Worm (Caenorhabditis elegans): ENCODE measurements around the gene C06C6.7.

C06C6.7 gene

DNA sequence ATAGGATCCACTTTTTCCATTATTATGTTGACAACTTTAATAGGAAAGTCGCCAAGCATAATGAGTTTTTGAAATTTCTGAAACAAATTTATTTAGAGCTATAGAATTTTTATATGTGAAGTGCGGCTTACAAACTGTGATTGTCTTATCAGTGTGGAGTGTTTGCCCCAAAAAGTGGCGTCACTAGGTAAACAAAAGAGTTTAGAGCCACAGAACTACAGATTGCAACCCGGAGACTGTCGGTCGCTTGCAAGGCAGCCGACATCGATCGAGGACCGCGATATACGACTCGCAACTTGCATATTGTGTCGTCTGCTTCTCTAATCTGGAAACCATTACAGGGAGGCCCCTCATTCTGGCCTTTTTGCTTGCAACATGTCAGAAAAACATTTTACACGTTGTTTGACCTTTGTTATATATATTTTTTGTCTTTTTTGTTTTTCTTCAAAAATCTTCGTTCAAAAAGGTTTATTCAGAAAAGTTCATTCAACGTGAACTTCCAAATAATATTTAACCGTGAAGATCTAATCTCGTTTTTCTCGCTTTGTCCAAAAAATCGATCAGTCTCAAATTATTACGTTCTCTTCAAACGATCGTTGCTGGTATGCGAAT, 9.1 kb upstream of the C06C6.7 start, which contains the start of the genes fbxa-99 and F36G9.13:
fbxa-99 (minus strand) TSS at position 122 of the 612 bp plus-strand sequence.
F36G9.13 (plus strand) TSS at position 562 of the 612 bp plus-strand sequence.
- no peak for TF ChIP-seq nhr-28 (tag; optimal IDR thresholded peaks at IDR 0.05)
- TF ChIP-seq pha-4 (tag; optimal IDR thresholded peaks at IDR 0.05): no peak

- TF ChIP-seq nhr-2 (tag; optimal IDR thresholded peaks at IDR 0.05): no peak
- no peak for TF ChIP-seq ceh-43 (GFP tag; optimal IDR thresholded peaks at IDR 0.05)
- no peak for TF ChIP-seq sem-2 (GFP tag; optimal IDR thresholded peaks at IDR 0.05)
- TF ChIP-seq nhr-28 (tag; optimal IDR thresholded peaks at IDR 0.05): no peak
- TF ChIP-seq zip-8 (tag; optimal IDR thresholded peaks at IDR 0.05): no peak
- TF ChIP-seq mab-5 (tag; optimal IDR thresholded peaks at IDR 0.05): no peak
- TF ChIP-seq tbx-8 (GFP tag; optimal IDR thresholded peaks at IDR 0.05): no peak
- TF ChIP-seq nhr-237 (tag; optimal IDR thresholded peaks at IDR 0.05): no peak
- no peak for TF ChIP-seq nhr-12 (tag; optimal IDR thresholded peaks at IDR 0.05)
- TF ChIP-seq mep-1 (tag; optimal IDR thresholded peaks at IDR 0.05): no peak
- TF ChIP-seq hlh-1 (tag; optimal IDR thresholded peaks at IDR 0.05): no peak
- no peak for TF ChIP-seq lin-32 (GFP tag; optimal IDR thresholded peaks at IDR 0.05)
Measured at ce11 chrV:15988074-15988473, 3.9 kb upstream of the C06C6.7 start, which contains the start of gene F36G9.15. F36G9.15 (minus strand) TSS chrV:15988174.

DNA sequence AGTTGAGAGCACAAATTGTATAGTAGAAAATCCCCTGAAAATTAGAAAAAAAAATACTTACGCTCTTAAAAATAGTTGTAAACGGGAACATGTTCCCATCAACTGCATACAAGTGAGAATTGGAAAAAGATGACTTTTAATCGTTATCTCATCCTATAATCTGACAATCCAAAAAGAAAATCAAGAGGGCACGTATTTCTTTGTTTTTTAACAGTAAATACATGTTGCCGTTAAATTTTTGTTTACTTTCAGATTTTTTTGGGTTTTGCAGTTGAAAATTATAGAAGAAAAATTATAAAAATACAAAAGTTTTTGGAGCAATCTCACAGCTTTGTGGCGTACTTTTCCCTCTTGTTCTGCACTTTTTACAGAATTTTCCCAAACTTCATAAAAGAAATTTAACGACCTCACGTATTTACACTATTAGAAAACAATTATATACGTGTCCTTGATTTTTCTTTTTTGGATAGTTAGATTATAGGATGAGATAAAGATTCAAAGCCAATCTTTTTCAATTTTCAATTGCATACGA, 4.8 kb downstream of the C06C6.7 start, which contains the start of the genes C06C6.9 and C06C6.8:
C06C6.9 (minus strand) TSS at position 101 of the 532 bp plus-strand sequence.
C06C6.8 (plus strand) TSS at position 482 of the 532 bp plus-strand sequence.
- TF ChIP-seq pha-4 (tag; optimal IDR thresholded peaks at IDR 0.05): no peak
- TF ChIP-seq hlh-1 (tag; optimal IDR thresholded peaks at IDR 0.05): no peak
- TF ChIP-seq ceh-83 (GFP tag; optimal IDR thresholded peaks at IDR 0.05): no peak
- no peak for TF ChIP-seq sem-2 (GFP tag; optimal IDR thresholded peaks at IDR 0.05)
- TF ChIP-seq flh-1 (GFP tag; optimal IDR thresholded peaks at IDR 0.05): no peak
- TF ChIP-seq nhr-28 (tag; optimal IDR thresholded peaks at IDR 0.05): no peak
- TF ChIP-seq bed-3 (GFP tag; optimal IDR thresholded peaks at IDR 0.05): no peak
- no peak for TF ChIP-seq unc-39 (tag; optimal IDR thresholded peaks at IDR 0.05)

DNA sequence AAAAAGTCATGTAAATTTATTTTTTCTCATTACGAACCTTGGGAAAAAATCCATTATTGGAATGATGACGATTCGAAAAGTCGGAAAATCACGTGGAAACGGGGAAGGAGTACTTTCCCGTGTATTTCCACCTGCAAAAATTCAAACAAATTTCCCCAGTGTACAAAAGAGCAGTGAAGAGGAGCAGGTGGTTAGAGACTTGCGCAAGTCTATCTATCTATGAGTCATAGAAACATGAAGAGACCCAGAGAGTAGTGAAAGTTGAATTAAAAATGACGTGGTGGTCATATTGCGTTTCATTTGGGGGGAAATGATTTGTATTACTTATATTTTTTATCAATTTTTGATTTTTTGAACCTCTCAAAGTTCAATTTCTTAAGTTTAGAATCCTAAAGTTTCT, 8.5 kb downstream of the C06C6.7 start, which contains the start of gene nhr-50:
nhr-50 (minus strand) TSS at position 199 of the 400 bp plus-strand sequence.
- TF ChIP-seq ceh-83 (GFP tag; optimal IDR thresholded peaks at IDR 0.05) (no peak), ztf-11 (tag; optimal IDR thresholded peaks at IDR 0.05) (no peak), pha-4 (tag; optimal IDR thresholded peaks at IDR 0.05) (peak; percentile 36), unc-120 (tag; optimal IDR thresholded peaks at IDR 0.05; ENCODE audit: poor library complexity, severe bottlenecking) (no peak)

- TF ChIP-seq nhr-28 (tag; optimal IDR thresholded peaks at IDR 0.05) (no peak), drap-1 (GFP tag; optimal IDR thresholded peaks at IDR 0.05) (no peak), bed-3 (GFP tag; optimal IDR thresholded peaks at IDR 0.05) (no peak), sptf-1 (tag; optimal IDR thresholded peaks at IDR 0.05) (no peak), zip-8 (tag; optimal IDR thresholded peaks at IDR 0.05) (no peak), nhr-76 (tag; optimal IDR thresholded peaks at IDR 0.05) (no peak)
Measured at ce11 chrV:16002288-16002687, 10.3 kb downstream of the C06C6.7 start, which contains the start of gene nhr-63. nhr-63 (plus strand) TSS chrV:16002588.

DNA sequence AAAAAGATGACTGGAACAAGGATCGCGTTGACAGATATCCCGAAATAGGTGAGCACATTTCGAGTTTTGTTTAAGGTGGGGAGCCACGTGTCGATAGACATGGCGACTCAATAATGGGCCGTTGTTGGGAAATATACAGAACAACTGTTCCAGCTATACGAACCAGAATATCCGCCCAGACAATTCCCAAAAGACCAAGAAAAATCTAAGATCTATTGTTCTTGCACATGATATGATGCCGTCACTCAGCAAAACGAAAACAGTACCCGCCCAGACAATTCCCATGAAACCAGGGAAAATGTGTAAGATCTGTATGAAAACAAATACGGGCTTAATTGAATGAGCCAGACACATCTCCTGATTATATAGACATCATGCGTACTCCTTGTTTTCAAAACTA, 15.6 kb downstream of the C06C6.7 start, which contains the start of gene str-231:
str-231 (minus strand) TSS at position 101 of the 400 bp plus-strand sequence.
- TF ChIP-seq ceh-43 (GFP tag; optimal IDR thresholded peaks at IDR 0.05): no peak
- TF ChIP-seq sem-2 (GFP tag; optimal IDR thresholded peaks at IDR 0.05): no peak
- no peak for TF ChIP-seq flh-1 (GFP tag; optimal IDR thresholded peaks at IDR 0.05)
- no peak for TF ChIP-seq mls-2 (tag; optimal IDR thresholded peaks at IDR 0.05)
- TF ChIP-seq ceh-83 (GFP tag; optimal IDR thresholded peaks at IDR 0.05): no peak
- no peak for TF ChIP-seq elt-1 (tag; optimal IDR thresholded peaks at IDR 0.05; ENCODE audit: borderline replicate concordance, insufficient read depth)
- TF ChIP-seq unc-120 (tag; optimal IDR thresholded peaks at IDR 0.05; ENCODE audit: poor library complexity, severe bottlenecking): no peak
- no peak for TF ChIP-seq ham-2 (GFP tag; optimal IDR thresholded peaks at IDR 0.05)

DNA sequence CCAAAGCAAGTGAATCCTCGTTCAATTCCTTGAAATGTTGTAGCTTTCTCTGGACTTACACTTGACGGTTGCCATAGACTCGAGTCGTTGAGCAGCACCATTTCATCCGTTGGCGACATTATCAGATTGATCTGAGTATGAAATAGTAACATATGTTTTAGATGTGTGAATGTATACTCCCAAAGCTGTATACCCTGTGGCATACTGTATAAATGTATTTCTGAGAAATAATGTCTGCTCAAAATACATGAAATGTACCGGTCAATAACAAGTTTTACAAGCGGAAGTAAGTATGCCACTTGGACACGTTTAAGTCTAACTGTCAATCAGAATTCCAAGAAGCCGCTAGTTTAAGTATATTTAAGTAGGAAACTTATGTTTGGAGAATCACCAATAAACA, 17.6 kb downstream of the C06C6.7 start, which contains the start of gene str-233:
str-233 (minus strand) TSS at position 101 of the 400 bp plus-strand sequence.
- no peak for TF ChIP-seq ztf-11 (tag; optimal IDR thresholded peaks at IDR 0.05)
- TF ChIP-seq elt-1 (tag; optimal IDR thresholded peaks at IDR 0.05; ENCODE audit: borderline replicate concordance, insufficient read depth): no peak
- no peak for TF ChIP-seq nhr-2 (tag; optimal IDR thresholded peaks at IDR 0.05)
- TF ChIP-seq tbx-8 (GFP tag; optimal IDR thresholded peaks at IDR 0.05): no peak
- no peak for TF ChIP-seq pha-4 (tag; optimal IDR thresholded peaks at IDR 0.05)
- TF ChIP-seq cnd-1 (tag; optimal IDR thresholded peaks at IDR 0.05): no peak
- no peak for TF ChIP-seq sem-2 (GFP tag; optimal IDR thresholded peaks at IDR 0.05)
- TF ChIP-seq unc-62 (GFP tag; optimal IDR thresholded peaks at IDR 0.05): no peak
